Worm (Caenorhabditis elegans) whole organism, L4 larva: ENCODE measurements around the gene B0250.5.
"Not testable (repeated sequence)": the region's sequence is repeated elsewhere in the genome, so short reads cannot be mapped to it uniquely, and the experiment has no call there.

Source experiments
- ama-1 ChIP-seq: fragments of 150-350 bp; optimal IDR thresholded peaks from 2 replicates; lab custom pipeline; 2014; ENCODE audit warnings: inconsistent platforms, mixed read lengths
- dmd-9 ChIP-seq: fragments of 200-800 bp; sonication (Bioruptor generic); IDR thresholded peaks from 2 replicates; pipeline ENCODE4 v1.3.6; 2022; ENCODE audit warnings: missing genetic modification reagents, missing genetic modification characterization, missing compliant biosample characterization
- dve-1 ChIP-seq: sonication (generic microtip); optimal IDR thresholded peaks from 2 replicates; lab custom pipeline; 2017; ENCODE audit warnings: antibody characterized with exemption, mild to moderate bottlenecking, missing genetic modification characterization, missing compliant biosample characterization; ENCODE audit not compliant: insufficient read depth
- egl-27 ChIP-seq: sonication (generic microtip); optimal IDR thresholded peaks from 3 replicates; lab custom pipeline; 2017; ENCODE audit warnings: missing biosample characterization, missing genetic modification reagents, missing genetic modification characterization
- lim-7 ChIP-seq: fragments of 200-800 bp; sonication (Bioruptor generic); IDR thresholded peaks from 2 replicates; pipeline ENCODE4 v1.3.6; 2022; ENCODE audit warnings: missing genetic modification characterization, missing compliant biosample characterization
- lin-13 ChIP-seq: fragments of 150-350 bp; optimal IDR thresholded peaks from 2 replicates; lab custom pipeline; 2014; ENCODE audit warnings: missing biosample characterization, missing genetic modification reagents, missing genetic modification characterization
- mep-1 ChIP-seq: fragments of 150-350 bp; sonication (generic microtip); optimal IDR thresholded peaks from 3 replicates; lab custom pipeline; 2014; ENCODE audit warnings: missing biosample characterization, missing genetic modification characterization
- pha-4 ChIP-seq, 2 experiments: fragments of 150-350 bp in 1 of 2; fragments of 200-800 bp in 1 of 2; sonication (Bioruptor generic) in 1 of 2; IDR thresholded peaks in 1 of 2; optimal IDR thresholded peaks in 1 of 2; 2 replicates each; pipeline versions ENCODE4 v1.3.6 to Lab custom; 2014 to 2022; ENCODE audit warnings: missing genetic modification characterization in 2 of 2, missing genetic modification reagents in 2 of 2, missing biosample characterization in 1 of 2, missing compliant biosample characterization in 1 of 2
- saeg-2 ChIP-seq: fragments of 200-800 bp; sonication (Bioruptor generic); IDR thresholded peaks from 2 replicates; pipeline ENCODE4 v1.3.6; 2022; ENCODE audit warnings: missing genetic modification reagents, missing genetic modification characterization, missing compliant biosample characterization
- snpc-4 ChIP-seq: fragments of 150-350 bp; optimal IDR thresholded peaks from 2 replicates; lab custom pipeline; 2014; ENCODE audit warnings: missing biosample characterization, missing genetic modification characterization
- spr-3 ChIP-seq: fragments of 200-800 bp; sonication (Bioruptor generic); optimal IDR thresholded peaks from 2 replicates; lab custom pipeline; 2018; ENCODE audit warnings: mild to moderate bottlenecking, missing genetic modification characterization, missing compliant biosample characterization
- unc-39 ChIP-seq: sonication (generic microtip); optimal IDR thresholded peaks from 2 replicates; lab custom pipeline; 2017; ENCODE audit warnings: missing biosample characterization, missing genetic modification characterization
- ztf-11 ChIP-seq: fragments of 150-350 bp; optimal IDR thresholded peaks from 2 replicates; lab custom pipeline; 2014; ENCODE audit warnings: missing biosample characterization, missing genetic modification characterization

DNA sequence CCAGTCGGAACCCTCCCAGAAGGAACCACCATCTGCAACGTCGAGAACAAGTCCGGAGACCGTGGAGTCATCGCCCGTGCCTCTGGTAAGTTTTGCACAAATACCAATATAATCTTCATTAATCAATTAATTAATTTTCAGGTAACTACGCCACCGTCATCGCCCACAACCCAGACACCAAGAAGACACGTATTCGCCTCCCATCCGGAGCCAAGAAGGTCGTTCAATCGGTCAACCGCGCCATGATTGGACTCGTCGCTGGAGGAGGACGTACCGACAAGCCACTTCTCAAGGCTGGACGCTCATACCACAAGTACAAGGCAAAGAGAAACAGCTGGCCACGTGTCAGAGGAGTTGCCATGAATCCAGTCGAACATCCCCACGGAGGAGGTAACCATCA is 13.5 kb upstream of the B0250.5 start:
- TF ChIP-seq spr-3 (GFP tag; lab: Kevin White, UChicago); ama-1 (lab: Kevin White, UChicago); dve-1 (tag; lab: Kevin White, UChicago); pha-4 (GFP tag; IDR thresholded peaks at IDR 0.05; lab: Robert Waterston, UW); pha-4 (tag; optimal IDR thresholded peaks at IDR 0.05; lab: Kevin White, UChicago); mep-1 (tag; lab: Kevin White, UChicago); saeg-2 (GFP tag; lab: Robert Waterston, UW); dmd-9 (GFP tag; lab: Robert Waterston, UW); egl-27 (tag; lab: Kevin White, UChicago); ztf-11 (tag; lab: Kevin White, UChicago); lin-13 (GFP tag; lab: Kevin White, UChicago); lim-7 (GFP tag; lab: Robert Waterston, UW); unc-39 (tag; lab: Kevin White, UChicago); snpc-4: not testable (repeated sequence)
